Worm (Caenorhabditis elegans) whole organism, midembryonic: ENCODE results near the gene fmo-3.

Source experiments
- T22C8.4 ChIP-seq: fragments of 200-800 bp; sonication (Bioruptor generic); IDR thresholded peaks from 2 replicates; pipeline ENCODE4 v1.3.6; 2022; ENCODE audit warnings: missing genetic modification characterization, missing compliant biosample characterization
- flt-1 ChIP-seq: fragments of 200-800 bp; sonication (Bioruptor generic); IDR thresholded peaks from 2 replicates; pipeline ENCODE4 v1.3.6; 2022; ENCODE audit warnings: missing genetic modification characterization, missing compliant biosample characterization
- klf-2 ChIP-seq: fragments of 200-800 bp; sonication (Bioruptor generic); conservative IDR thresholded peaks from 2 replicates; pipeline ENCODE4 v1.3.6; 2022; ENCODE audit warnings: missing genetic modification reagents, missing genetic modification characterization, missing compliant biosample characterization
- med-1 ChIP-seq: sonication (generic microtip); optimal IDR thresholded peaks from 2 replicates; lab custom pipeline; 2017; ENCODE audit warnings: missing genetic modification characterization, mild to moderate bottlenecking, missing compliant biosample characterization, antibody characterized with exemption, missing genetic modification reagents; ENCODE audit not compliant: insufficient read depth
- ref-1 ChIP-seq: fragments of 200-800 bp; sonication (Bioruptor generic); conservative IDR thresholded peaks from 2 replicates; pipeline ENCODE4 v1.3.6; 2022; ENCODE audit warnings: missing genetic modification reagents, missing genetic modification characterization, missing compliant biosample characterization
- ztf-29 ChIP-seq: fragments of 200-800 bp; sonication (Bioruptor generic); IDR thresholded peaks from 2 replicates; pipeline ENCODE4 v1.3.6; 2022; ENCODE audit warnings: missing genetic modification reagents, missing genetic modification characterization, missing compliant biosample characterization

DNA sequence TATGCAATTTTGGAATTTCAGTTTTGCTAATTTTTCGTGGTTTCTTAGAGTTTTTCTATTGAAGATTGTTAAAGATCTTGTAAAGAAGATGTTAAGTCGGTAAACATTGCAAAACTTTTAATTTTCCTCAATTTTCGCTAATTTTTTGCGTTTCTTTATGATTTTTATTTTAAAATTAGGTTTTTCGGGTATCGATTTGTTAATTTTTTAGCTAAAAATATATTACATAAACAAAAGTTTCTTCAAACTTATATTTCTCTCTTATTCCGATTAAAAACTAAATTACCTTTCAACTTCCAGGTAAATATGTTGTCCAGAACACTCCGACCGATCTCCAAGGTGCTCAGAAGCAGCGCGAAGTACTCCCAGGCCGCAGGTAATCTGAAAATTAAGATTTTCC lies 13.0 kb downstream of the fmo-3 start, which contains the start of gene mrpl-12:
- TF ChIP-seq klf-2 (GFP tag; lab: Robert Waterston, UW) (no peak), T22C8.4 (GFP tag; lab: Robert Waterston, UW) (no peak), flt-1 (GFP tag; lab: Robert Waterston, UW) (no peak), med-1 (no peak), ztf-29 (GFP tag; lab: Robert Waterston, UW) (no peak), ref-1 (no peak)
